Worm (Caenorhabditis elegans) whole organism, L4 larva: ENCODE results near the gene F11D5.1.

ENCODE experiments used
- F44E2.7 ChIP-seq: fragments of 200-800 bp; sonication (Bioruptor generic); IDR thresholded peaks from 2 replicates; pipeline ENCODE4 v2.1.2; 2022; ENCODE audit warnings: missing genetic modification characterization, missing compliant biosample characterization
- T20F7.1 ChIP-seq: fragments of 200-800 bp; sonication (Bioruptor generic); optimal IDR thresholded peaks from 2 replicates; lab custom pipeline; 2018; ENCODE audit warnings: mild to moderate bottlenecking, missing genetic modification characterization, missing compliant biosample characterization
- T26A8.4 ChIP-seq: fragments of 200-800 bp; sonication (Bioruptor generic); IDR thresholded peaks from 2 replicates; pipeline ENCODE4 v1.3.6; 2022; ENCODE audit warnings: missing genetic modification characterization, missing compliant biosample characterization
- Y5F2A.4 ChIP-seq: fragments of 200-800 bp; sonication (Bioruptor generic); optimal IDR thresholded peaks from 2 replicates; lab custom pipeline; 2018; ENCODE audit warnings: mild to moderate bottlenecking, missing genetic modification characterization, missing compliant biosample characterization
- ZK337.2 ChIP-seq: fragments of 200-800 bp; sonication (Bioruptor generic); IDR thresholded peaks from 2 replicates; pipeline ENCODE4 v1.3.6; 2022; ENCODE audit warnings: missing genetic modification reagents, missing genetic modification characterization, missing compliant biosample characterization
- aha-1 ChIP-seq: fragments of 150-350 bp; peaks from one replicate; lab custom pipeline; 2014; ENCODE audit warnings: missing biosample characterization, missing genetic modification characterization
- cey-2 ChIP-seq: sonication (generic microtip); optimal IDR thresholded peaks from 3 replicates; lab custom pipeline; 2017; ENCODE audit warnings: missing genetic modification characterization, mild to moderate bottlenecking, missing compliant biosample characterization, antibody characterized with exemption, borderline replicate concordance; ENCODE audit not compliant: insufficient read depth
- daf-19 ChIP-seq: fragments of 200-800 bp; sonication (Bioruptor generic); conservative IDR thresholded peaks from 2 replicates; pipeline ENCODE4 v1.3.6; 2022; ENCODE audit warnings: missing genetic modification characterization, missing compliant biosample characterization
- daf-8 ChIP-seq: fragments of 200-800 bp; sonication (Bioruptor generic); IDR thresholded peaks from 2 replicates; pipeline ENCODE4 v1.3.6; 2022; ENCODE audit warnings: missing genetic modification characterization, missing compliant biosample characterization
- dmd-6 ChIP-seq: fragments of 200-800 bp; sonication (Bioruptor generic); IDR thresholded peaks from 2 replicates; pipeline ENCODE4 v1.3.6; 2022; ENCODE audit warnings: missing genetic modification reagents, missing genetic modification characterization, missing compliant biosample characterization
- dmd-9 ChIP-seq: fragments of 200-800 bp; sonication (Bioruptor generic); IDR thresholded peaks from 2 replicates; pipeline ENCODE4 v1.3.6; 2022; ENCODE audit warnings: missing genetic modification reagents, missing genetic modification characterization, missing compliant biosample characterization
- dpl-1 ChIP-seq: fragments of 150-350 bp; optimal IDR thresholded peaks from 2 replicates; lab custom pipeline; 2014; ENCODE audit warnings: missing biosample characterization, missing genetic modification reagents, missing genetic modification characterization
- egl-43 ChIP-seq: fragments of 200-800 bp; sonication (Bioruptor generic); IDR thresholded peaks from 2 replicates; pipeline ENCODE4 v1.3.6; 2022; ENCODE audit warnings: missing genetic modification reagents, missing genetic modification characterization, missing compliant biosample characterization
- fkh-10 ChIP-seq: fragments of 150-350 bp; optimal IDR thresholded peaks from 2 replicates; lab custom pipeline; 2014; ENCODE audit warnings: missing biosample characterization, missing genetic modification reagents, missing genetic modification characterization
- hif-1 ChIP-seq, 2 experiments: sonication (generic microtip); optimal IDR thresholded peaks; 2 replicates each; lab custom pipeline; 2016 to 2017; ENCODE audit warnings: missing compliant biosample characterization in 2 of 2, missing genetic modification characterization in 2 of 2, missing genetic modification reagents in 2 of 2, missing genotype in 2 of 2, mild to moderate bottlenecking in 1 of 2
- hlh-30 ChIP-seq: sonication (generic microtip); optimal IDR thresholded peaks from 2 replicates; lab custom pipeline; 2017; ENCODE audit warnings: antibody characterized with exemption, mild to moderate bottlenecking, missing genetic modification characterization, missing compliant biosample characterization; ENCODE audit not compliant: insufficient read depth
- hmg-1.1 ChIP-seq: fragments of 200-800 bp; sonication (Bioruptor generic); IDR thresholded peaks from 2 replicates; pipeline ENCODE4 v1.3.6; 2022; ENCODE audit warnings: missing genetic modification reagents, missing genetic modification characterization, missing compliant biosample characterization
- lir-3 ChIP-seq: sonication (generic microtip); optimal IDR thresholded peaks from 2 replicates; lab custom pipeline; 2016; ENCODE audit warnings: mild to moderate bottlenecking, missing genetic modification characterization, missing compliant biosample characterization
- madf-9 ChIP-seq: fragments of 200-800 bp; sonication (Bioruptor generic); conservative IDR thresholded peaks from 2 replicates; pipeline ENCODE4 v1.3.6; 2022; ENCODE audit warnings: missing genetic modification reagents, missing genetic modification characterization, missing compliant biosample characterization
- mep-1 ChIP-seq: fragments of 150-350 bp; sonication (generic microtip); optimal IDR thresholded peaks from 3 replicates; lab custom pipeline; 2014; ENCODE audit warnings: missing biosample characterization, missing genetic modification characterization
- mes-2 ChIP-seq: sonication (generic microtip); optimal IDR thresholded peaks from 2 replicates; lab custom pipeline; 2016; ENCODE audit warnings: missing genotype, mild to moderate bottlenecking, missing genetic modification characterization, missing compliant biosample characterization; ENCODE audit not compliant: poor library complexity, severe bottlenecking
- mxl-3 ChIP-seq: fragments of 200-800 bp; sonication (Bioruptor generic); optimal IDR thresholded peaks from 2 replicates; lab custom pipeline; 2018; ENCODE audit warnings: mild to moderate bottlenecking, missing genetic modification characterization, missing compliant biosample characterization
- nhr-11 ChIP-seq: fragments of 150-350 bp; optimal IDR thresholded peaks from 2 replicates; lab custom pipeline; 2014; ENCODE audit warnings: missing biosample characterization, missing genetic modification characterization
- nhr-76 ChIP-seq: fragments of 150-350 bp; optimal IDR thresholded peaks from 2 replicates; lab custom pipeline; 2014; ENCODE audit warnings: missing biosample characterization, missing genetic modification characterization
- pqm-1 ChIP-seq: sonication (generic microtip); optimal IDR thresholded peaks from 2 replicates; lab custom pipeline; 2017; ENCODE audit warnings: missing biosample characterization, missing genetic modification characterization
- rbr-2 ChIP-seq: sonication (generic microtip); optimal IDR thresholded peaks from 2 replicates; lab custom pipeline; 2016; ENCODE audit warnings: missing genotype, missing genetic modification characterization, missing compliant biosample characterization
- snpc-4 ChIP-seq: fragments of 150-350 bp; optimal IDR thresholded peaks from 2 replicates; lab custom pipeline; 2014; ENCODE audit warnings: missing biosample characterization, missing genetic modification characterization
- spr-1 ChIP-seq: sonication (generic microtip); optimal IDR thresholded peaks from 2 replicates; lab custom pipeline; 2016; ENCODE audit warnings: mild to moderate bottlenecking, missing genetic modification characterization, missing compliant biosample characterization
- spr-3 ChIP-seq: fragments of 200-800 bp; sonication (Bioruptor generic); optimal IDR thresholded peaks from 2 replicates; lab custom pipeline; 2018; ENCODE audit warnings: mild to moderate bottlenecking, missing genetic modification characterization, missing compliant biosample characterization
- unc-130 ChIP-seq: sonication (generic microtip); optimal IDR thresholded peaks from 2 replicates; lab custom pipeline; 2016; ENCODE audit warnings: missing genetic modification reagents, missing genetic modification characterization, missing compliant biosample characterization
- unc-39 ChIP-seq: sonication (generic microtip); optimal IDR thresholded peaks from 2 replicates; lab custom pipeline; 2017; ENCODE audit warnings: missing biosample characterization, missing genetic modification characterization
- unc-62 ChIP-seq, 3 experiments: fragments of 150-350 bp in 1 of 3; sonication (generic microtip); optimal IDR thresholded peaks in 2 of 3; peaks in 1 of 3; 1 replicate in 1 of 3; 2 replicates in 2 of 3; lab custom pipeline; 2014 to 2017; ENCODE audit warnings: missing biosample characterization in 3 of 3, missing genetic modification characterization in 3 of 3, missing genetic modification reagents in 3 of 3, missing genotype in 1 of 3
- zag-1 ChIP-seq: fragments of 150-350 bp; optimal IDR thresholded peaks from 2 replicates; lab custom pipeline; 2014; ENCODE audit warnings: missing biosample characterization, missing genetic modification characterization
- zfp-3 ChIP-seq: fragments of 200-800 bp; sonication (Bioruptor generic); conservative IDR thresholded peaks from 2 replicates; pipeline ENCODE4 v1.3.6; 2022; ENCODE audit warnings: missing genetic modification reagents, missing genetic modification characterization, missing compliant biosample characterization

The F11D5.1 gene

ce11 chrX:3371264-3371663 is 38.3 kb downstream of the F11D5.1 start (continued):
- TF ChIP-seq dmd-9 (GFP tag; lab: Robert Waterston, UW) = no peak; the same call in 1 of the 2 replicates
- no peak for TF ChIP-seq unc-39 (tag; lab: Kevin White, UChicago)
- no peak for TF ChIP-seq ZK337.2
- peak; percentile 34 for TF ChIP-seq lir-3 (tag; lab: Kevin White, UChicago)
- TF ChIP-seq cey-2 (tag; lab: Kevin White, UChicago) = no peak
- TF ChIP-seq pqm-1 = no peak
- TF ChIP-seq madf-9 (GFP tag; lab: Robert Waterston, UW) = peak; percentile 93

ce11 chrX:3374642-3375041 is 41.7 kb downstream of the F11D5.1 start, which contains the start of gene clc-3:
clc-3 (minus strand) TSS chrX:3374742.
- peak in 1 of 2 experiments; percentile 62 for TF ChIP-seq unc-62 (GFP tag; optimal IDR thresholded peaks at IDR 0.05 in 1 of 2; lab: Kevin White, UChicago)
- TF ChIP-seq unc-62 (tag; optimal IDR thresholded peaks at IDR 0.05; lab: Kevin White, UChicago) = no peak
- TF ChIP-seq zag-1 (tag; lab: Kevin White, UChicago) = no peak
- no peak for TF ChIP-seq Y5F2A.4 (GFP tag; lab: Kevin White, UChicago)
- TF ChIP-seq unc-130 (GFP tag; lab: Kevin White, UChicago) = no peak
- TF ChIP-seq snpc-4 (tag; lab: Kevin White, UChicago) = no peak
- TF ChIP-seq daf-19 (GFP tag; lab: Robert Waterston, UW) = no peak
- TF ChIP-seq T20F7.1 (GFP tag; lab: Kevin White, UChicago) = no peak

- peak; percentile 55 for TF ChIP-seq aha-1 (tag; lab: Kevin White, UChicago)
- TF ChIP-seq hmg-1.1 = no peak
Measured at ce11 chrX:3375320-3375719, 42.4 kb downstream of the F11D5.1 start.

ce11 chrX:3379114-3379513 is 46.2 kb downstream of the F11D5.1 start, which contains the start of gene sorf-1:
sorf-1 (minus strand) TSS chrX:3379248.
- TF ChIP-seq dmd-6 = peak; percentile 38
- no peak for TF ChIP-seq T20F7.1 (GFP tag; lab: Kevin White, UChicago)
- TF ChIP-seq madf-9 (GFP tag; lab: Robert Waterston, UW) = no peak
- no peak for TF ChIP-seq nhr-11 (tag; lab: Kevin White, UChicago)
- TF ChIP-seq T26A8.4 (GFP tag; lab: Robert Waterston, UW) = no peak
- no peak for TF ChIP-seq unc-39 (tag; lab: Kevin White, UChicago)
- peak; percentile 14 for TF ChIP-seq rbr-2 (tag; lab: Kevin White, UChicago)
- TF ChIP-seq unc-130 (GFP tag; lab: Kevin White, UChicago) = peak; percentile 9
- TF ChIP-seq aha-1 (tag; lab: Kevin White, UChicago) = peak; percentile 85
- no peak for TF ChIP-seq mxl-3 (GFP tag; lab: Kevin White, UChicago)
- TF ChIP-seq hif-1 (tag; optimal IDR thresholded peaks at IDR 0.05; lab: Kevin White, UChicago) = peak in 1 of 2 experiments; percentile 75
- no peak for TF ChIP-seq unc-62 (GFP tag; optimal IDR thresholded peaks at IDR 0.05 in 1 of 2; lab: Kevin White, UChicago)
- TF ChIP-seq unc-62 (tag; optimal IDR thresholded peaks at IDR 0.05; lab: Kevin White, UChicago) = no peak
- no peak for TF ChIP-seq zfp-3 (GFP tag; lab: Robert Waterston, UW)
- no peak for TF ChIP-seq spr-1
- TF ChIP-seq spr-3 (GFP tag; lab: Kevin White, UChicago) = no peak
- TF ChIP-seq egl-43 (GFP tag; lab: Robert Waterston, UW) = no peak
- TF ChIP-seq mep-1 (tag; lab: Kevin White, UChicago) = peak; percentile 46
- TF ChIP-seq nhr-76 (tag; lab: Kevin White, UChicago) = no peak
- TF ChIP-seq F44E2.7 (GFP tag; lab: Robert Waterston, UW) = no peak
- peak; percentile 12 for TF ChIP-seq fkh-10
- TF ChIP-seq hlh-30 = peak; percentile 39
- TF ChIP-seq daf-8 (GFP tag; lab: Robert Waterston, UW) = no peak
- TF ChIP-seq ZK337.2 = no peak
- peak; percentile 41 for TF ChIP-seq dpl-1
- TF ChIP-seq mes-2 (tag; lab: Kevin White, UChicago) = peak; percentile 95
- TF ChIP-seq, all 104 proteins: peak for 10
